Fruit fly (Drosophila melanogaster): ENCODE results near the gene Srp72.

Gene Srp72

dm6 chr3R:20618947-20619346 is 30.4 kb downstream of the Srp72 start:
- TF ChIP-seq pad (GFP tag; optimal IDR thresholded peaks at IDR 0.05) (no peak), cic (GFP tag; optimal IDR thresholded peaks at IDR 0.05) (no peak), Hr96 (GFP tag; optimal IDR thresholded peaks at IDR 0.05) (no peak), CG33017 (tag; optimal IDR thresholded peaks at IDR 0.05) (no peak), cnc (optimal IDR thresholded peaks at IDR 0.05) (no peak), CG7045 (GFP tag; optimal IDR thresholded peaks at IDR 0.05) (no peak)

DNA sequence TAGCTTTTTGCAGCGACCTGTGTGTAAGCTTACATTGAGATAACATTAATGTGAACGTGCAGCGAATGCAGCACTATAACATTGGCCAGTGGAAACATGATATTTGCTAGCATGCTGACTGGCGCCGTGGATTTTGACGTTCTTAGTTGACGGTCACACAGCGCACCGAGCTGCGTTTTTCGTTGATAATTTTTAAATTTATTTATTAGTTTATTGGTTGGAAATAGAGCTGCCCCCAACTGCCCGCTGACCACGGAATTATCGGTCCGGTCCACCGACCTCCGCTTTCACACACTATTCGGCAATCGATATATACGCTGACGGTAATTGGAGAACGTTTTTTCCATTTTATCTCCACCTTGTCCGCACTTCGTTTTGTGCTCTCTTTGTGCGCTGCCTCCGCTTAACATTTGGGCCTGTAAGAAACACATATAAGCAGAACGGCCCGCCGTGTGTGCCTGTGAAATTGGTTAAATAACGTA is 33.3 kb downstream of the Srp72 start, which contains the start of gene H:
Gene H (plus strand): TSS at position 134 of the 482 bp plus-strand sequence.
- peak; percentile 52 for TF ChIP-seq CG11617 (GFP tag; optimal IDR thresholded peaks at IDR 0.05)
- peak; percentile 22 for TF ChIP-seq tj (GFP tag; optimal IDR thresholded peaks at IDR 0.05)
- no peak for TF ChIP-seq CG33017 (tag; optimal IDR thresholded peaks at IDR 0.05)
- peak; percentile 48 for TF ChIP-seq Mnt (GFP tag; optimal IDR thresholded peaks at IDR 0.05)

DNA sequence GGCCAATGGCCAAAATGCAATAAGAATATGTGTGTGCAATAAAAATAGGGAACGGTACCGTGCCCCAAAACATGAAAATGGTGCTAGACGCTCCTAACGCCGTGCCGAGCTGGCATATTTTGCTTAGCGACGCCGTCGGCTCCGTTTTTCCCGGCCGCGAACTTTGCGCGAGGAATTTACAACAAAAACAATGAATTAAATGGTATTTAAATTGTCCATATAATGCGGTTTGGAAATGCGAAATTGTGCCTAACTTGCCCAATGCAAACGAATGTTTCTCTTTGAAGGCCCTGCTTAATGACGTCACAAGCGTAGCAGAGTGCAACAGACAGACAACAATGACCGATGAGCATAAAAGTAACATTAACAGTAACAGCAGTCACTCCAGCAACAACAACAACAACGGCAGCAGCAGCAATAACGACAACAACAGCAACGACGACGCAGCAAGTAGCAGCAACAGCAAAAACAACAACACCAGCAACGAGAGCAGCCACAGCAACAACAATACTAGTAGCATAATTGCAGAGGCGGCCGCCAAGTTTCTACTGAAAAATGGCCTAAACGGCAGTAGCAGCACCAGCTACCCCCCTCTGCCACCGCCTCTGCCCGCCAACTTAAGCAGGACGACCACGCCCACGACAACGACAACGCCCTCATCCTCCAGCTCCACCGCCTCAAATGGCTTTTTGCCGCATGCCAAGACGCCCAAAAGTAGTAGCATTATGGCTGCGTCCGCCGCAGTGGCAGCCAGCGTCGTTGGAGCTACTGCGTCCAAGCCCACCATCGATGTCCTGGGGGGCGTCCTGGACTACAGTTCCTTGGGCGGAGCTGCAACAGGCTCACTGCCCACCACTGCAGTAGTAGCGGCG is 34.0 kb downstream of the Srp72 start:
- TF ChIP-seq cnc (optimal IDR thresholded peaks at IDR 0.05) = no peak
- TF ChIP-seq Hr96 (GFP tag; optimal IDR thresholded peaks at IDR 0.05) = no peak
- no peak for TF ChIP-seq ovo (GFP tag; optimal IDR thresholded peaks at IDR 0.05)
- TF ChIP-seq cic (GFP tag; optimal IDR thresholded peaks at IDR 0.05) = no peak
- TF ChIP-seq CG5204 (GFP tag; optimal IDR thresholded peaks at IDR 0.05) = no peak
- no peak for TF ChIP-seq Mnt (GFP tag; optimal IDR thresholded peaks at IDR 0.05)
- no peak for TF ChIP-seq CG12768 (GFP tag; optimal IDR thresholded peaks at IDR 0.05)
- TF ChIP-seq Crg-1 (GFP tag; optimal IDR thresholded peaks at IDR 0.05) = no peak
- TF ChIP-seq CG14711 (tag; optimal IDR thresholded peaks at IDR 0.05) = no peak
- no peak for TF ChIP-seq toe (GFP tag; optimal IDR thresholded peaks at IDR 0.05)
- no peak for TF ChIP-seq pad (GFP tag; optimal IDR thresholded peaks at IDR 0.05)
- no peak for TF ChIP-seq tj (GFP tag; optimal IDR thresholded peaks at IDR 0.05)
- TF ChIP-seq CG33017 (tag; optimal IDR thresholded peaks at IDR 0.05) = no peak
- TF ChIP-seq CG11617 (GFP tag; optimal IDR thresholded peaks at IDR 0.05) = no peak
- TF ChIP-seq bab1 (GFP tag; optimal IDR thresholded peaks at IDR 0.05) = no peak
- TF ChIP-seq Clk (GFP tag; optimal IDR thresholded peaks at IDR 0.05) = no peak
- TF ChIP-seq CG7101 (tag; optimal IDR thresholded peaks at IDR 0.05) = no peak
- TF ChIP-seq CG1620 (GFP tag; optimal IDR thresholded peaks at IDR 0.05) = no peak
- TF ChIP-seq CG7045 (GFP tag; optimal IDR thresholded peaks at IDR 0.05) = no peak

DNA sequence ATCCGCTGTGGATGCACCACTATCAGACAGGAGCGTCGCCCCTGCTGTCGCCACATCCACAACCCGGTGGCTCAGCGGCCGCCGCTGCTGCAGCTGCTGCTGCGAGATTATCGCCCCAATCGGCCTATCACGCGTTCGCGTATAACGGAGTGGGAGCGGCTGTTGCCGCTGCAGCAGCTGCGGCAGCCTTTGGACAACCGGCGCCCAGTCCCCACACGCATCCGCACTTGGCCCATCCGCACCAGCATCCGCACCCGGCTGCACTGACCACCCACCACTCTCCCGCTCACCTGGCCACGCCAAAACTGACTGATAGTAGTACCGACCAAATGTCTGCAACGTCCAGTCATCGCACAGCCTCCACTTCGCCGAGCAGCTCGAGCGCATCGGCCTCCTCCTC is 37.6 kb downstream of the Srp72 start:
- TF ChIP-seq cic (GFP tag; optimal IDR thresholded peaks at IDR 0.05) (no peak), CG1620 (GFP tag; optimal IDR thresholded peaks at IDR 0.05) (no peak), pad (GFP tag; optimal IDR thresholded peaks at IDR 0.05) (no peak), CG11617 (GFP tag; optimal IDR thresholded peaks at IDR 0.05) (no peak), Hr96 (GFP tag; optimal IDR thresholded peaks at IDR 0.05) (no peak), Mnt (GFP tag; optimal IDR thresholded peaks at IDR 0.05) (no peak), CG12768 (GFP tag; optimal IDR thresholded peaks at IDR 0.05) (no peak), cnc (optimal IDR thresholded peaks at IDR 0.05) (no peak), CG7045 (GFP tag; optimal IDR thresholded peaks at IDR 0.05) (no peak), ovo (GFP tag; optimal IDR thresholded peaks at IDR 0.05) (no peak)

DNA sequence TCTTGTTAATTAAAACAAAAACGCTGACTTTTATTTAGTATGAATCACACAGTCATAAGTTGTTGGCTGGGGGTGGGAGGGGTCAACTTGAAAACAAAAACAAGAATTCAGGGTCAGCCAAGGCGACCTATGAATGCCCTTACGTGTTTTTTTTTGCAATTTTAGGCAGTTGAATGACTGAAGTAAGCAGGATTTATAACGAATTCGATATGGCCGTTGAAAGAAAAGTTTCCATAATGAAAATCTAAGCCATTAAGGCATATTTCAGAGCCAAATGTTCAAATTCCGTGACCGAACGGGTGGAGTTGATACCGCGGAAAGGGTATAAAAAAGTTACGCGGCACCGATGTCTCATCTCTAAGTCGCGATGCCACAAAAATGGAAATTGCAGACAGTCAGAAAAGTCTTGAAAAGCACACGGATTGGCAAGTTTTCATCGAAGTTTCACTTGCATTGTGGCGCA is 45.5 kb downstream of the Srp72 start:
- TF ChIP-seq CG5204 (GFP tag; optimal IDR thresholded peaks at IDR 0.05) (no peak), CG11617 (GFP tag; optimal IDR thresholded peaks at IDR 0.05) (peak; percentile 73), bab1 (GFP tag; optimal IDR thresholded peaks at IDR 0.05) (peak; percentile 72), tj (GFP tag; optimal IDR thresholded peaks at IDR 0.05) (peak; percentile 75), Hr96 (GFP tag; optimal IDR thresholded peaks at IDR 0.05) (no peak), cnc (optimal IDR thresholded peaks at IDR 0.05) (no peak), Clk (GFP tag; optimal IDR thresholded peaks at IDR 0.05) (no peak), cic (GFP tag; optimal IDR thresholded peaks at IDR 0.05) (peak; percentile 30), Mnt (GFP tag; optimal IDR thresholded peaks at IDR 0.05) (peak; percentile 59), CG14711 (tag; optimal IDR thresholded peaks at IDR 0.05) (no peak), CG1620 (GFP tag; optimal IDR thresholded peaks at IDR 0.05) (peak; percentile 74), pad (GFP tag; optimal IDR thresholded peaks at IDR 0.05) (peak; percentile 31), CG12768 (GFP tag; optimal IDR thresholded peaks at IDR 0.05) (peak; percentile 81), Crg-1 (GFP tag; optimal IDR thresholded peaks at IDR 0.05) (no peak), CG33017 (tag; optimal IDR thresholded peaks at IDR 0.05) (peak; percentile 77), toe (GFP tag; optimal IDR thresholded peaks at IDR 0.05) (no peak), CG7101 (tag; optimal IDR thresholded peaks at IDR 0.05) (peak; percentile 68), ovo (GFP tag; optimal IDR thresholded peaks at IDR 0.05) (no peak), kay (GFP tag; ENCODE audit: borderline replicate concordance) (peak; percentile 99), CG7045 (GFP tag; optimal IDR thresholded peaks at IDR 0.05) (peak; percentile 52)

Data from whole organism, adult.